Fruit fly (Drosophila melanogaster) whole organism, embryonic: ENCODE results near the gene Chd64.
A peak's percentile ranks its signal among the peaks of the same experiment; 100 is the strongest.

Experiments
- Ada2b ChIP-seq: fragments of 200-800 bp; sonication (Bioruptor generic); IDR thresholded peaks from 2 replicates; pipeline ENCODE4 v1.3.6; 2022; ENCODE audit warnings: missing biosample characterization, missing genetic modification characterization
- Bdp1 ChIP-seq: fragments of 200-800 bp; sonication (Bioruptor generic); optimal IDR thresholded peaks from 3 replicates; lab custom pipeline; 2016; ENCODE audit warnings: missing biosample characterization, missing genetic modification characterization
- CG10431 ChIP-seq: fragments of 200-800 bp; sonication (Bioruptor generic); optimal IDR thresholded peaks from 3 replicates; lab custom pipeline; 2018; ENCODE audit warnings: missing biosample characterization, mild to moderate bottlenecking, missing genetic modification characterization
- CG11085 ChIP-seq: fragments of 200-800 bp; sonication (Bioruptor generic); IDR thresholded peaks from 2 replicates; pipeline ENCODE4 v1.3.6; 2022; ENCODE audit warnings: missing biosample characterization, missing genetic modification characterization
- CG11504 ChIP-seq: fragments of 200-800 bp; sonication (Bioruptor generic); optimal IDR thresholded peaks from 3 replicates; lab custom pipeline; 2019; ENCODE audit warnings: missing biosample characterization, mild to moderate bottlenecking, missing genetic modification characterization, moderate library complexity
- CG13287 ChIP-seq: fragments of 200-800 bp; sonication (Bioruptor generic); IDR thresholded peaks from 2 replicates; pipeline ENCODE4 v1.3.6; 2022; ENCODE audit warnings: missing biosample characterization, missing genetic modification characterization; ENCODE audit not compliant: partially characterized antibody
- CG13894 ChIP-seq: fragments of 200-800 bp; sonication (Bioruptor generic); optimal IDR thresholded peaks from 3 replicates; lab custom pipeline; 2018; ENCODE audit warnings: missing biosample characterization, mild to moderate bottlenecking, missing genetic modification characterization, moderate library complexity
- CG14050 ChIP-seq: fragments of 200-800 bp; sonication (Bioruptor generic); IDR thresholded peaks from 3 replicates; pipeline ENCODE4 v1.3.6; 2022; ENCODE audit warnings: missing biosample characterization, missing genetic modification characterization
- CG15479 ChIP-seq: fragments of 200-800 bp; sonication (Bioruptor generic); optimal IDR thresholded peaks from 3 replicates; lab custom pipeline; 2019; ENCODE audit warnings: missing biosample characterization, mild to moderate bottlenecking, missing genetic modification characterization, moderate library complexity
- CG15696 ChIP-seq: fragments of 200-800 bp; sonication (Bioruptor generic); optimal IDR thresholded peaks from 2 replicates; lab custom pipeline; 2019; ENCODE audit warnings: missing biosample characterization, mild to moderate bottlenecking, missing genetic modification characterization, moderate library complexity
- CG1602 ChIP-seq: fragments of 200-800 bp; sonication (Bioruptor generic); optimal IDR thresholded peaks from 3 replicates; lab custom pipeline; 2016; ENCODE audit warnings: missing biosample characterization, missing genetic modification characterization
- CG16815 ChIP-seq: fragments of 200-800 bp; sonication (Bioruptor generic); optimal IDR thresholded peaks from 3 replicates; lab custom pipeline; 2017; ENCODE audit warnings: missing biosample characterization, mild to moderate bottlenecking, missing genetic modification characterization
- CG2120 ChIP-seq: fragments of 200-800 bp; sonication (Bioruptor generic); optimal IDR thresholded peaks from 3 replicates; lab custom pipeline; 2016; ENCODE audit warnings: missing biosample characterization, missing genetic modification characterization
- CG34422 ChIP-seq: fragments of 200-800 bp; sonication (Bioruptor generic); IDR thresholded peaks from 3 replicates; pipeline ENCODE4 v1.3.6; 2022; ENCODE audit warnings: missing biosample characterization, missing genetic modification characterization
- CG7357 ChIP-seq: fragments of 200-800 bp; sonication (Bioruptor generic); IDR thresholded peaks from 3 replicates; pipeline ENCODE4 v1.3.6; 2022; ENCODE audit warnings: missing biosample characterization, missing genetic modification characterization
- CG7556 ChIP-seq: fragments of 200-800 bp; sonication (Bioruptor generic); optimal IDR thresholded peaks from 2 replicates; lab custom pipeline; 2017; ENCODE audit warnings: missing biosample characterization, mild to moderate bottlenecking, missing genetic modification characterization
- CG7928 ChIP-seq: fragments of 200-800 bp; sonication (Bioruptor generic); optimal IDR thresholded peaks from 2 replicates; lab custom pipeline; 2017; ENCODE audit warnings: missing biosample characterization, mild to moderate bottlenecking, missing genetic modification characterization
- CTCF ChIP-seq: fragments of 200-800 bp; sonication (Bioruptor generic); optimal IDR thresholded peaks from 2 replicates; lab custom pipeline; 2017; ENCODE audit warnings: missing biosample characterization, mild to moderate bottlenecking, missing genetic modification characterization, moderate library complexity
- CkIIα-i1 ChIP-seq: fragments of 200-800 bp; sonication (Bioruptor generic); IDR thresholded peaks from 2 replicates; pipeline ENCODE4 v1.3.6; 2022; ENCODE audit warnings: missing biosample characterization, missing genetic modification characterization
- D19A ChIP-seq: fragments of 200-800 bp; optimal IDR thresholded peaks from 3 replicates; lab custom pipeline; 2019; ENCODE audit warnings: missing biosample characterization, mild to moderate bottlenecking, missing genetic modification characterization, moderate library complexity
- Dbx ChIP-seq: fragments of 200-800 bp; sonication (Bioruptor generic); IDR thresholded peaks from 3 replicates; pipeline ENCODE4 v1.3.6; 2022; ENCODE audit warnings: missing biosample characterization, missing genetic modification characterization
- Dll ChIP-seq: fragments of 200-800 bp; sonication (Bioruptor generic); IDR thresholded peaks from 4 replicates; pipeline ENCODE4 v1.3.6; 2022; ENCODE audit warnings: missing biosample characterization, missing genetic modification characterization; ENCODE audit not compliant: partially characterized antibody
- Doc3 ChIP-seq: fragments of 200-800 bp; sonication (Bioruptor generic); IDR thresholded peaks from 3 replicates; pipeline ENCODE4 v1.3.6; 2022; ENCODE audit warnings: missing biosample characterization, missing genetic modification characterization; ENCODE audit not compliant: partially characterized antibody
- H15 ChIP-seq: fragments of 200-800 bp; sonication (Bioruptor generic); IDR thresholded peaks from 3 replicates; pipeline ENCODE4 v1.3.6; 2022; ENCODE audit warnings: missing biosample characterization, missing genetic modification characterization
- HLH54F ChIP-seq: fragments of 200-800 bp; sonication (Bioruptor generic); optimal IDR thresholded peaks from 3 replicates; lab custom pipeline; 2016; ENCODE audit warnings: missing biosample characterization, missing genetic modification characterization
- HLHmδ ChIP-seq: fragments of 200-800 bp; sonication (Bioruptor generic); optimal IDR thresholded peaks from 2 replicates; lab custom pipeline; 2018; ENCODE audit warnings: missing biosample characterization, mild to moderate bottlenecking, missing genetic modification characterization, moderate library complexity
- Hr3 ChIP-seq: fragments of 200-800 bp; sonication (Bioruptor generic); optimal IDR thresholded peaks from 3 replicates; lab custom pipeline; 2016; ENCODE audit warnings: missing biosample characterization, missing genetic modification characterization
- Lpt ChIP-seq: fragments of >200 bp; optimal IDR thresholded peaks from 2 replicates; lab custom pipeline; 2018; ENCODE audit warnings: missing biosample characterization, missing genetic modification characterization
- NFAT ChIP-seq: fragments of 200-800 bp; sonication (Bioruptor generic); IDR thresholded peaks from 2 replicates; pipeline ENCODE4 v1.3.6; 2022; ENCODE audit warnings: missing biosample characterization, missing genetic modification characterization
- Sox102F ChIP-seq: fragments of 200-800 bp; sonication (Bioruptor generic); optimal IDR thresholded peaks from 2 replicates; lab custom pipeline; 2018; ENCODE audit warnings: missing biosample characterization, mild to moderate bottlenecking, missing genetic modification characterization, moderate library complexity
- Tbp ChIP-seq: fragments of >200 bp; optimal IDR thresholded peaks from 2 replicates; lab custom pipeline; 2018; ENCODE audit warnings: missing biosample characterization, missing genetic modification characterization
- Vsx1 ChIP-seq: fragments of 200-800 bp; sonication (Bioruptor generic); optimal IDR thresholded peaks from 2 replicates; lab custom pipeline; 2017; ENCODE audit warnings: missing biosample characterization, mild to moderate bottlenecking, missing genetic modification characterization, missing genetic modification reagents
- cato ChIP-seq: fragments of 200-800 bp; sonication (Bioruptor generic); optimal IDR thresholded peaks from 2 replicates; lab custom pipeline; 2016; ENCODE audit warnings: missing biosample characterization, missing genetic modification characterization, borderline replicate concordance
- chif ChIP-seq, 2 experiments: fragments of 200-800 bp; sonication (Bioruptor generic); optimal IDR thresholded peaks; 3 replicates each; lab custom pipeline; 2016; ENCODE audit warnings: missing biosample characterization in 2 of 2, missing genetic modification characterization in 2 of 2
- chinmo ChIP-seq: fragments of 200-800 bp; sonication (Bioruptor generic); IDR thresholded peaks from 4 replicates; pipeline ENCODE4 v1.3.6; 2022; ENCODE audit warnings: missing biosample characterization, missing genetic modification characterization; ENCODE audit not compliant: partially characterized antibody
- ci ChIP-seq: fragments of 200-800 bp; sonication (Bioruptor generic); IDR thresholded peaks from 3 replicates; pipeline ENCODE4 v1.3.6; 2022; ENCODE audit warnings: missing biosample characterization, missing genetic modification characterization
- croc ChIP-seq: fragments of 200-800 bp; sonication (Bioruptor generic); conservative IDR thresholded peaks from 3 replicates; pipeline ENCODE4 v1.3.6; 2022; ENCODE audit warnings: missing biosample characterization, missing genetic modification characterization
- gem ChIP-seq: fragments of 200-800 bp; sonication (Bioruptor generic); optimal IDR thresholded peaks from 2 replicates; lab custom pipeline; 2019; ENCODE audit warnings: missing biosample characterization, mild to moderate bottlenecking, missing genetic modification characterization, moderate library complexity
- grau ChIP-seq: fragments of 200-800 bp; optimal IDR thresholded peaks from 3 replicates; lab custom pipeline; 2019; ENCODE audit warnings: missing biosample characterization, mild to moderate bottlenecking, missing genetic modification characterization, moderate library complexity
- grn ChIP-seq: fragments of 200-800 bp; sonication (Bioruptor generic); optimal IDR thresholded peaks from 3 replicates; lab custom pipeline; 2017; ENCODE audit warnings: missing biosample characterization, missing genetic modification characterization
- h ChIP-seq: fragments of >200 bp; optimal IDR thresholded peaks from 2 replicates; lab custom pipeline; 2017
- her ChIP-seq: fragments of 200-800 bp; sonication (Bioruptor generic); optimal IDR thresholded peaks from 2 replicates; lab custom pipeline; 2016; ENCODE audit warnings: missing biosample characterization, missing genetic modification characterization
- lov ChIP-seq, 2 experiments: fragments of 200-800 bp in 1 of 2; fragments of >200 bp in 1 of 2; sonication (Bioruptor generic) in 1 of 2; IDR thresholded peaks in 1 of 2; optimal IDR thresholded peaks in 1 of 2; 2 replicates in 1 of 2; 3 replicates in 1 of 2; pipeline versions ENCODE4 v1.3.6 to Lab custom; 2017 to 2022; ENCODE audit warnings: missing biosample characterization in 1 of 2, missing genetic modification characterization in 1 of 2
- mirr ChIP-seq: fragments of 200-800 bp; sonication (Bioruptor generic); optimal IDR thresholded peaks from 3 replicates; lab custom pipeline; 2018; ENCODE audit warnings: missing biosample characterization, mild to moderate bottlenecking, missing genetic modification characterization
- oc ChIP-seq: fragments of 200-800 bp; sonication (Bioruptor generic); optimal IDR thresholded peaks from 2 replicates; lab custom pipeline; 2018; ENCODE audit warnings: missing biosample characterization, mild to moderate bottlenecking, missing genetic modification characterization, moderate library complexity
- pnt ChIP-seq: fragments of 200-800 bp; sonication (Bioruptor generic); optimal IDR thresholded peaks from 3 replicates; lab custom pipeline; 2016; ENCODE audit warnings: missing biosample characterization, missing genetic modification characterization
- pros ChIP-seq: fragments of 200-800 bp; sonication (Bioruptor generic); optimal IDR thresholded peaks from 3 replicates; lab custom pipeline; 2019; ENCODE audit warnings: missing biosample characterization, mild to moderate bottlenecking, missing genetic modification characterization, moderate library complexity
- sna ChIP-seq: fragments of 200-800 bp; sonication (Bioruptor generic); IDR thresholded peaks from 2 replicates; pipeline ENCODE4 v1.3.6; 2022; ENCODE audit warnings: missing biosample characterization, missing genetic modification characterization; ENCODE audit not compliant: partially characterized antibody
- tap ChIP-seq: fragments of 200-800 bp; optimal IDR thresholded peaks from 3 replicates; lab custom pipeline; 2019; ENCODE audit warnings: missing biosample characterization, mild to moderate bottlenecking, missing genetic modification characterization, moderate library complexity
- tup ChIP-seq: fragments of 200-800 bp; sonication (Bioruptor generic); optimal IDR thresholded peaks from 2 replicates; lab custom pipeline; 2016; ENCODE audit warnings: missing biosample characterization, mild to moderate bottlenecking, missing genetic modification characterization, moderate library complexity

Chd64 gene

dm6 chr3L:4119636-4120357 lies 2.4 kb downstream of the Chd64 start (continued):
- no peak for TF ChIP-seq CG13894 (tag; lab: Kevin White, UChicago)
- TF ChIP-seq CG10431 (GFP tag; lab: Kevin White, UChicago) = no peak
- no peak for TF ChIP-seq chinmo (GFP tag; lab: Robert Waterston, UW)
- TF ChIP-seq Vsx1 = peak; percentile 67
- peak; percentile 6 for TF ChIP-seq Sox102F (GFP tag; lab: Kevin White, UChicago)
- no peak for TF ChIP-seq CG16815 (GFP tag; lab: Kevin White, UChicago)
- no peak for TF ChIP-seq CG7556
- no peak for TF ChIP-seq Dbx (GFP tag; lab: Robert Waterston, UW)
- no peak for TF ChIP-seq ci (GFP tag; lab: Robert Waterston, UW)
- TF ChIP-seq lov (optimal IDR thresholded peaks at IDR 0.05; lab: Kevin White, UChicago) = no peak
- 0 out of 3 replicates have a peak, but pooled peaks have one; percentile 7 for TF ChIP-seq lov (GFP tag; IDR thresholded peaks at IDR 0.05; lab: Robert Waterston, UW)
- no peak for TF ChIP-seq CG14050 (GFP tag; lab: Robert Waterston, UW)
- no peak for TF ChIP-seq Dll (GFP tag; lab: Robert Waterston, UW)
- peak; percentile 17 for TF ChIP-seq gem (tag; lab: Kevin White, UChicago)
- TF ChIP-seq croc = no peak
- peak; percentile 39 for TF ChIP-seq pros (GFP tag; lab: Kevin White, UChicago)
- TF ChIP-seq pnt = no peak
- no peak for TF ChIP-seq CG7357 (GFP tag; lab: Robert Waterston, UW)
- no peak for TF ChIP-seq CG13287
- no peak for TF ChIP-seq oc (tag; lab: Kevin White, UChicago)
- no peak for TF ChIP-seq CkIIα-i1 (GFP tag; lab: Robert Waterston, UW)
- TF ChIP-seq grn (GFP tag; lab: Kevin White, UChicago) = peak; percentile 88
- no peak for TF ChIP-seq CG7928 (GFP tag; lab: Kevin White, UChicago)
- no peak for TF ChIP-seq tup (GFP tag; lab: Kevin White, UChicago)
- TF ChIP-seq Ada2b = no peak
- TF ChIP-seq CG2120 (GFP tag; lab: Kevin White, UChicago) = no peak
- TF ChIP-seq tap = no peak
- no peak for TF ChIP-seq sna (GFP tag; lab: Robert Waterston, UW)
- no peak for TF ChIP-seq cato (GFP tag; lab: Kevin White, UChicago)
- TF ChIP-seq CG15696 (tag; lab: Kevin White, UChicago) = no peak
- TF ChIP-seq CG11085 = no peak
- no peak for TF ChIP-seq HLH54F (GFP tag; lab: Kevin White, UChicago)
- no peak for TF ChIP-seq Hr3
- no peak for TF ChIP-seq h (lab: Kevin White, UChicago)
- no peak for TF ChIP-seq chif (GFP tag; optimal IDR thresholded peaks at IDR 0.05; lab: Kevin White, UChicago)
- TF ChIP-seq Tbp (GFP tag; lab: Kevin White, UChicago) = no peak
- TF ChIP-seq D19A = no peak
- no peak for TF ChIP-seq CG15479 (GFP tag; lab: Kevin White, UChicago)
- peak; percentile 71 for TF ChIP-seq mirr (GFP tag; lab: Kevin White, UChicago)
- no peak for TF ChIP-seq Bdp1
- no peak for TF ChIP-seq her (GFP tag; lab: Kevin White, UChicago)
- no peak for TF ChIP-seq CG1602 (GFP tag; lab: Kevin White, UChicago)
- TF ChIP-seq CG34422 (GFP tag; lab: Robert Waterston, UW) = no peak
- peak; percentile 82 for TF ChIP-seq grau (tag; lab: Kevin White, UChicago)
- peak; percentile 81 for TF ChIP-seq HLHmδ (GFP tag; lab: Kevin White, UChicago)
- TF ChIP-seq H15 = no peak
- no peak for TF ChIP-seq Doc3 (GFP tag; lab: Robert Waterston, UW)
- no peak for TF ChIP-seq CTCF
- TF ChIP-seq Lpt (GFP tag; lab: Kevin White, UChicago) = peak; percentile 16
- TF ChIP-seq NFAT = no peak
- TF ChIP-seq CG11504 (tag; lab: Kevin White, UChicago) = peak; percentile 7
